Worm (Caenorhabditis elegans): Measurements from ENCODE around the gene znf-706.
"Not testable (repeated sequence)": the region's sequence is repeated elsewhere in the genome, so short reads cannot be mapped to it uniquely, and the experiment has no call there.

DNA sequence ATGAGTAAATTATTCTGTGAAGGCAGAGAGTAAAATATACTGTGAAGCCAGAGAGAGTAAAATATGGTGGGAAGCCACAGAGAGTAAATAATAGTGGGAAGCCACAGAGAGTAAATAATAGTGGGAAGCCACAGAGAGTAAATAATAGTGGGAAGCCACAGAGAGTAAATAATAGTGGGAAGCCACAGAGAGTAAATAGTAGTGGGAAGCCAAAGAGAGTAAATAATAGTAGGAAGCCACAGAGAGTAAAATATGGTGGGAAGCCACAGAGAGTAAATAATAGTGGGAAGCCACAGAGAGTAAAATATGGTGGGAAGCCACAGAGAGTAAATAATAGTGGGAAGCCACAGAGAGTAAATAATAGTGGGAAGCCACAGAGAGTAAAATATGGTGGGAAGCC, 47.9 kb downstream of the znf-706 start:
- not testable (repeated sequence) for TF ChIP-seq pat-9 (tag; optimal IDR thresholded peaks at IDR 0.05); nhr-11 (tag; optimal IDR thresholded peaks at IDR 0.05); hlh-13 (GFP tag; optimal IDR thresholded peaks at IDR 0.05); sox-2 (GFP tag; IDR thresholded peaks at IDR 0.05); fkh-10 (GFP tag; optimal IDR thresholded peaks at IDR 0.05); ref-2 (tag; optimal IDR thresholded peaks at IDR 0.05)
